Worm (Caenorhabditis elegans): ENCODE results near the gene lin-32.

The lin-32 gene

ce11 chrX:2213400-2214362 lies 16.2 kb downstream of the lin-32 start:
- TF ChIP-seq pros-1 (tag; optimal IDR thresholded peaks at IDR 0.05) (no peak), hlh-30 (tag; optimal IDR thresholded peaks at IDR 0.05; ENCODE audit: insufficient read depth) (no peak), ahr-1 (tag; optimal IDR thresholded peaks at IDR 0.05) (no peak), K02D7.2 (tag; optimal IDR thresholded peaks at IDR 0.05) (no peak), elt-2 (tag; optimal IDR thresholded peaks at IDR 0.05) (peak; percentile 39)

- TF ChIP-seq sox-4 (tag; optimal IDR thresholded peaks at IDR 0.05) (no peak), pax-1 (tag; optimal IDR thresholded peaks at IDR 0.05) (no peak), odd-2 (tag; optimal IDR thresholded peaks at IDR 0.05) (no peak), gmeb-2 (tag; optimal IDR thresholded peaks at IDR 0.05) (no peak), pqm-1 (tag; optimal IDR thresholded peaks at IDR 0.05) (no peak), che-1 (tag; optimal IDR thresholded peaks at IDR 0.05) (no peak), Y22D7AL.16 (tag; optimal IDR thresholded peaks at IDR 0.05) (no peak)
Measured at ce11 chrX:2212712-2213111, 17.2 kb downstream of the lin-32 start.

ce11 chrX:2212141-2212540 lies 17.8 kb downstream of the lin-32 start:
- TF ChIP-seq tbx-2 (tag; optimal IDR thresholded peaks at IDR 0.05) (peak; percentile 32), ceh-22 (tag; optimal IDR thresholded peaks at IDR 0.05) (peak; percentile 21), elt-2 (tag; optimal IDR thresholded peaks at IDR 0.05) (no peak), ceh-2 (tag; optimal IDR thresholded peaks at IDR 0.05) (peak; percentile 30), ets-4 (tag; optimal IDR thresholded peaks at IDR 0.05) (no peak), zip-5 (tag; optimal IDR thresholded peaks at IDR 0.05) (no peak)

ce11 chrX:2210751-2211150 lies 19.2 kb downstream of the lin-32 start, which contains the start of gene peb-1:
peb-1 (plus strand) TSS chrX:2211051.
- TF ChIP-seq syd-9 (tag; optimal IDR thresholded peaks at IDR 0.05) (no peak), ceh-19 (GFP tag; optimal IDR thresholded peaks at IDR 0.05) (no peak), fkh-6 (tag; optimal IDR thresholded peaks at IDR 0.05) (no peak), tbx-7 (tag; optimal IDR thresholded peaks at IDR 0.05) (no peak), eyg-1 (tag; optimal IDR thresholded peaks at IDR 0.05) (no peak), nhr-11 (tag; optimal IDR thresholded peaks at IDR 0.05) (no peak), C08G9.2 (tag; optimal IDR thresholded peaks at IDR 0.05) (no peak), hlh-8 (tag; optimal IDR thresholded peaks at IDR 0.05) (no peak), unc-55 (GFP tag; optimal IDR thresholded peaks at IDR 0.05) (no peak), npax-4 (tag; optimal IDR thresholded peaks at IDR 0.05) (no peak), lim-6 (tag; optimal IDR thresholded peaks at IDR 0.05) (no peak), unc-86 (tag; optimal IDR thresholded peaks at IDR 0.05) (no peak), ceh-48 (tag; optimal IDR thresholded peaks at IDR 0.05) (no peak), ceh-2 (tag; optimal IDR thresholded peaks at IDR 0.05) (no peak), mec-3 (tag; optimal IDR thresholded peaks at IDR 0.05; ENCODE audit: borderline replicate concordance) (no peak), ceh-34 (tag; optimal IDR thresholded peaks at IDR 0.05) (no peak)

- TF ChIP-seq fkh-6 (tag; optimal IDR thresholded peaks at IDR 0.05) (no peak), lim-6 (tag; optimal IDR thresholded peaks at IDR 0.05) (no peak), odd-2 (tag; optimal IDR thresholded peaks at IDR 0.05) (no peak), syd-9 (tag; optimal IDR thresholded peaks at IDR 0.05) (no peak)
Measured at ce11 chrX:2210164-2210563, 19.8 kb downstream of the lin-32 start.

- TF ChIP-seq ceh-31 (tag; optimal IDR thresholded peaks at IDR 0.05) (no peak), pax-1 (tag; optimal IDR thresholded peaks at IDR 0.05) (no peak), hlh-6 (tag; optimal IDR thresholded peaks at IDR 0.05) (no peak), sdc-2 (tag; optimal IDR thresholded peaks at IDR 0.05) (no peak), F13H6.1 (tag; optimal IDR thresholded peaks at IDR 0.05) (no peak), ceh-18 (tag; optimal IDR thresholded peaks at IDR 0.05) (no peak), fkh-6 (tag; optimal IDR thresholded peaks at IDR 0.05) (no peak), ceh-6 (GFP tag; optimal IDR thresholded peaks at IDR 0.05) (no peak), unc-86 (tag; optimal IDR thresholded peaks at IDR 0.05) (no peak), odd-2 (tag; optimal IDR thresholded peaks at IDR 0.05) (no peak), ama-1 (optimal IDR thresholded peaks at IDR 0.05) (no peak), madf-2 (tag; optimal IDR thresholded peaks at IDR 0.05) (no peak), syd-9 (tag; optimal IDR thresholded peaks at IDR 0.05) (no peak), nhr-11 (tag; optimal IDR thresholded peaks at IDR 0.05) (no peak)
Measured at ce11 chrX:2208391-2208790, 21.5 kb downstream of the lin-32 start.
